Worm (Caenorhabditis elegans) whole organism, early embryonic: ENCODE results near the gene gcy-14.
"Not testable (repeated sequence)": the region's sequence is repeated elsewhere in the genome, so short reads cannot be mapped to it uniquely, and the experiment has no call there.

Experiments used
- F13C5.2 ChIP-seq: sonication (generic microtip); optimal IDR thresholded peaks from 2 replicates; lab custom pipeline; 2017; ENCODE audit warnings: mild to moderate bottlenecking, missing genetic modification characterization, inconsistent platforms, missing compliant biosample characterization
- ama-1 ChIP-seq: fragments of 150-350 bp; optimal IDR thresholded peaks from 2 replicates; lab custom pipeline; 2014
- hmg-4 ChIP-seq: fragments of 200-800 bp; sonication (Bioruptor generic); optimal IDR thresholded peaks from 2 replicates; lab custom pipeline; 2018; ENCODE audit warnings: mild to moderate bottlenecking, missing genetic modification characterization, missing compliant biosample characterization
- sea-1 ChIP-seq: fragments of 200-800 bp; sonication (Bioruptor generic); conservative IDR thresholded peaks from 2 replicates; pipeline ENCODE4 v1.3.6; 2022; ENCODE audit warnings: missing genetic modification characterization, missing compliant biosample characterization

ce11 chrV:14826952-14827351 is 41.1 kb downstream of the gcy-14 start, which contains the start of gene nspa-8:
- TF ChIP-seq sea-1 (GFP tag; lab: Robert Waterston, UW); hmg-4 (GFP tag; lab: Kevin White, UChicago); ama-1 (lab: Kevin White, UChicago); F13C5.2: not testable (repeated sequence)
